Worm (Caenorhabditis elegans) whole organism, young adult: ENCODE data around the gene srz-25.

ENCODE experiments used
- B0019.2 ChIP-seq: fragments of 200-800 bp; sonication (Bioruptor generic); conservative IDR thresholded peaks from 2 replicates; pipeline ENCODE4 v1.3.6; 2022; ENCODE audit warnings: missing genetic modification reagents, missing genetic modification characterization, missing compliant biosample characterization
- B0035.1 ChIP-seq: sonication (generic microtip); optimal IDR thresholded peaks from 2 replicates; lab custom pipeline; 2016; ENCODE audit warnings: missing genetic modification characterization, mild to moderate bottlenecking, missing compliant biosample characterization, missing genotype, missing genetic modification reagents
- F22D6.2 ChIP-seq: sonication (generic microtip); optimal IDR thresholded peaks from 2 replicates; lab custom pipeline; 2016; ENCODE audit warnings: mild to moderate bottlenecking, missing genetic modification characterization, missing compliant biosample characterization
- F23B12.7 ChIP-seq: sonication (generic microtip); optimal IDR thresholded peaks from 2 replicates; lab custom pipeline; 2017; ENCODE audit warnings: missing genetic modification characterization, mild to moderate bottlenecking, missing compliant biosample characterization, antibody characterized with exemption, moderate library complexity; ENCODE audit not compliant: insufficient read depth
- F49E8.2 ChIP-seq: sonication (generic microtip); optimal IDR thresholded peaks from 3 replicates; lab custom pipeline; 2017; ENCODE audit warnings: missing genetic modification characterization, mild to moderate bottlenecking, missing compliant biosample characterization, antibody characterized with exemption, moderate library complexity; ENCODE audit not compliant: insufficient read depth
- F57A8.1 ChIP-seq: fragments of 200-800 bp; sonication (Bioruptor generic); optimal IDR thresholded peaks from 2 replicates; lab custom pipeline; 2018; ENCODE audit warnings: mild to moderate bottlenecking, missing genetic modification characterization, moderate library complexity, missing compliant biosample characterization
- K11D2.4 ChIP-seq: fragments of 200-800 bp; sonication (Bioruptor generic); IDR thresholded peaks from 2 replicates; pipeline ENCODE4 v1.3.6; 2022; ENCODE audit warnings: missing genetic modification reagents, missing genetic modification characterization, missing compliant biosample characterization
- Y53F4B.3 ChIP-seq: fragments of 200-800 bp; sonication (Bioruptor generic); IDR thresholded peaks from 2 replicates; pipeline ENCODE4 v1.3.6; 2022; ENCODE audit warnings: missing genetic modification reagents, missing genetic modification characterization, missing compliant biosample characterization
- Y67H2A.10 ChIP-seq: fragments of 200-800 bp; sonication (Bioruptor generic); conservative IDR thresholded peaks from 2 replicates; pipeline ENCODE4 v1.3.6; 2022; ENCODE audit warnings: missing genetic modification reagents, missing genetic modification characterization, missing compliant biosample characterization
- ZK185.1 ChIP-seq: sonication (generic microtip); optimal IDR thresholded peaks from 2 replicates; lab custom pipeline; 2016; ENCODE audit warnings: mild to moderate bottlenecking, missing genetic modification characterization, missing compliant biosample characterization; ENCODE audit not compliant: poor library complexity, severe bottlenecking
- akir-1 ChIP-seq: fragments of 200-800 bp; sonication (Bioruptor generic); optimal IDR thresholded peaks from 2 replicates; lab custom pipeline; 2018; ENCODE audit warnings: mild to moderate bottlenecking, missing genetic modification characterization, moderate library complexity, missing compliant biosample characterization
- athp-1 ChIP-seq: sonication (generic microtip); optimal IDR thresholded peaks from 2 replicates; lab custom pipeline; 2017; ENCODE audit warnings: mild to moderate bottlenecking, missing genetic modification characterization, missing compliant biosample characterization
- attf-3 ChIP-seq: fragments of 200-800 bp; sonication (Bioruptor generic); conservative IDR thresholded peaks from 2 replicates; pipeline ENCODE4 v1.3.6; 2022; ENCODE audit warnings: missing genetic modification reagents, missing genetic modification characterization, missing compliant biosample characterization
- attf-6 ChIP-seq: fragments of 200-800 bp; sonication (Bioruptor generic); IDR thresholded peaks from 2 replicates; pipeline ENCODE4 v1.3.6; 2022; ENCODE audit warnings: missing genetic modification reagents, missing genetic modification characterization, missing compliant biosample characterization
- ceh-100 ChIP-seq: fragments of 200-800 bp; sonication (Bioruptor generic); IDR thresholded peaks from 2 replicates; pipeline ENCODE4 v1.3.6; 2022; ENCODE audit warnings: missing genetic modification reagents, missing genetic modification characterization, missing compliant biosample characterization
- dpl-1 ChIP-seq: fragments of 150-350 bp; optimal IDR thresholded peaks from 2 replicates; lab custom pipeline; 2014; ENCODE audit warnings: missing biosample characterization, missing genetic modification reagents, missing genetic modification characterization
- egl-44 ChIP-seq: fragments of 200-800 bp; sonication (Bioruptor generic); IDR thresholded peaks from 2 replicates; pipeline ENCODE4 v1.3.6; 2022; ENCODE audit warnings: missing genetic modification reagents, missing genetic modification characterization, missing compliant biosample characterization
- gei-17 ChIP-seq: fragments of 200-800 bp; sonication (Bioruptor generic); optimal IDR thresholded peaks from 2 replicates; lab custom pipeline; 2018; ENCODE audit warnings: mild to moderate bottlenecking, missing genetic modification characterization, missing compliant biosample characterization
- him-1 ChIP-seq: sonication (generic microtip); optimal IDR thresholded peaks from 2 replicates; lab custom pipeline; 2016; ENCODE audit warnings: missing genotype, missing genetic modification reagents, missing genetic modification characterization, missing compliant biosample characterization
- hmg-1.2 ChIP-seq: fragments of 200-800 bp; sonication (Bioruptor generic); IDR thresholded peaks from 2 replicates; pipeline ENCODE4 v1.3.6; 2022; ENCODE audit warnings: missing genetic modification reagents, missing genetic modification characterization, missing compliant biosample characterization
- hsf-1 ChIP-seq: fragments of 200-800 bp; sonication (Bioruptor generic); IDR thresholded peaks from 2 replicates; pipeline ENCODE4 v1.3.6; 2022; ENCODE audit warnings: missing genetic modification reagents, missing genetic modification characterization, missing compliant biosample characterization
- let-526 ChIP-seq: fragments of 200-800 bp; sonication (Bioruptor generic); IDR thresholded peaks from 2 replicates; pipeline ENCODE4 v1.3.6; 2022; ENCODE audit warnings: missing genetic modification reagents, missing genetic modification characterization, missing compliant biosample characterization
- lin-26 ChIP-seq: fragments of 200-800 bp; sonication (Bioruptor generic); IDR thresholded peaks from 2 replicates; pipeline ENCODE4 v1.3.6; 2022; ENCODE audit warnings: missing genetic modification reagents, missing genetic modification characterization, missing compliant biosample characterization
- lin-35 ChIP-seq, 3 experiments: fragments of 150-350 bp in 2 of 3; sonication (generic microtip) in 1 of 3; optimal IDR thresholded peaks; 2 replicates each; lab custom pipeline; 2014 to 2018; ENCODE audit warnings: missing biosample characterization in 3 of 3, missing genetic modification characterization in 3 of 3, missing genetic modification reagents in 3 of 3
- lsy-27 ChIP-seq: sonication (generic microtip); optimal IDR thresholded peaks from 2 replicates; lab custom pipeline; 2017; ENCODE audit warnings: missing genetic modification characterization, mild to moderate bottlenecking, missing compliant biosample characterization, antibody characterized with exemption, missing genotype, borderline replicate concordance; ENCODE audit not compliant: insufficient read depth
- madf-10 ChIP-seq: sonication (generic microtip); optimal IDR thresholded peaks from 2 replicates; lab custom pipeline; 2016; ENCODE audit warnings: mild to moderate bottlenecking, missing genetic modification characterization, missing compliant biosample characterization
- madf-6 ChIP-seq: fragments of 200-800 bp; sonication (Bioruptor generic); IDR thresholded peaks from 2 replicates; pipeline ENCODE4 v1.3.6; 2022; ENCODE audit warnings: missing genetic modification reagents, missing genetic modification characterization, missing compliant biosample characterization
- nfya-2 ChIP-seq: fragments of 200-800 bp; sonication (Bioruptor generic); IDR thresholded peaks from 2 replicates; pipeline ENCODE4 v1.3.6; 2022; ENCODE audit warnings: missing genetic modification reagents, missing genetic modification characterization, missing compliant biosample characterization
- nfyb-1 ChIP-seq: fragments of 200-800 bp; sonication (Bioruptor generic); IDR thresholded peaks from 2 replicates; pipeline ENCODE4 v1.3.6; 2022; ENCODE audit warnings: missing genetic modification reagents, missing genetic modification characterization, missing compliant biosample characterization
- nhr-27 ChIP-seq: fragments of 200-800 bp; sonication (Bioruptor generic); optimal IDR thresholded peaks from 2 replicates; lab custom pipeline; 2018; ENCODE audit warnings: mild to moderate bottlenecking, missing genetic modification characterization, moderate library complexity, missing compliant biosample characterization
- pha-4 ChIP-seq: fragments of 150-350 bp; sonication (generic microtip); optimal IDR thresholded peaks from 2 replicates; lab custom pipeline; 2014; ENCODE audit warnings: missing biosample characterization, missing genetic modification reagents, missing genetic modification characterization
- rec-8 ChIP-seq, 2 experiments: sonication (generic microtip); optimal IDR thresholded peaks; 2 replicates each; lab custom pipeline; 2016; ENCODE audit warnings: mild to moderate bottlenecking in 2 of 2, missing genetic modification characterization in 2 of 2, missing genetic modification reagents in 2 of 2, missing genotype in 2 of 2, missing biosample characterization in 1 of 2, missing compliant biosample characterization in 1 of 2, moderate library complexity in 1 of 2
- rpc-1 ChIP-seq, 2 experiments: fragments of 150-350 bp in 1 of 2; sonication (generic microtip) in 1 of 2; optimal IDR thresholded peaks; 2 replicates each; lab custom pipeline; 2014 to 2018; ENCODE audit warnings: missing biosample characterization in 1 of 2, missing genetic modification characterization in 1 of 2, missing genetic modification reagents in 1 of 2, missing genotype in 1 of 2
- snpc-3.4 ChIP-seq: sonication (generic microtip); optimal IDR thresholded peaks from 2 replicates; lab custom pipeline; 2017; ENCODE audit warnings: missing genetic modification characterization, mild to moderate bottlenecking, missing compliant biosample characterization, antibody characterized with exemption, moderate library complexity, missing genotype, missing genetic modification reagents
- tbx-9 ChIP-seq: sonication (generic microtip); optimal IDR thresholded peaks from 2 replicates; lab custom pipeline; 2016; ENCODE audit warnings: borderline replicate concordance, missing genetic modification characterization, inconsistent platforms, missing compliant biosample characterization
- tlf-1 ChIP-seq: fragments of 200-800 bp; sonication (Bioruptor generic); optimal IDR thresholded peaks from 2 replicates; lab custom pipeline; 2018; ENCODE audit warnings: mild to moderate bottlenecking, missing genetic modification characterization, missing compliant biosample characterization

Gene srz-25

DNA sequence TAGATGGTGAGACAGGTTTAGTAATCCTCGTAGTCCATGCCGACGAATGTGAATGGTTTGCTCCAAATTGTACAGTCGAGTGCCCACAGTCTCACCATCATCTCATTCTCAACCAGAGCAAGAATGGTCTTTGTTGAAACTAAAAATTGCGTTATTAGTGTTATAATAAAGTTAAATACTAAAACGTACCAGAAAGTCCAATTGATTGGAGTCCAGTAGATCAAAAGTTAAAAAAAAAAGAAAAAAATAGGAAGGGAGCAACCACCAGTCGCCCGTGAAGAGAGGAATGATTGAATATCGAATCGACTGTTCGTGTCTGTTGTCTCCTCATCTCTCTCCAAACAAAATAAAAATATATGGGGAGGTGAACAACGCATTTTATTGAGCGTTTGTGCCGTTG, 9.9 kb upstream of the srz-25 start, which contains the start of gene C18D4.12:
Gene C18D4.12, minus strand, starts transcription at position 101 of the 400 bp plus-strand sequence.
- TF ChIP-seq attf-6 (GFP tag; lab: Robert Waterston, UW) = no peak

DNA sequence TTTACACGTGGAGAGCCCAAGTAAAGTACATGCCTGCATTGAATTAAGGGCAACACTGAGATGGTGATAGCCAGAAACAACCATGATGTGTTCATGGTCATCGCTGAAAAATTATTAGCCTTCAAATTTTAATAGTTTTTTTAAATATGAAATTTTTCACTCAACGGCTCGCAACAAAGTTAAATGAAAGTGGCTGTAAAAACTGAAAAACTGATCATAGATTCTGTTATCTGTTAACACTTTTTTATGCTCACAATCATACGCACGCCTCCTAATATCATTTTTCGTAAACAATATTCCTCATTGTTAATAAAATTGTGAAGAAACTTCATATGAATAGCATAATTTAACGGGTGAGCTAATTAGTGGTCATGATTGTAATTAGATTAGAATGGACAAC, 9.0 kb upstream of the srz-25 start, which contains the start of gene C18D4.4:
Gene C18D4.4, minus strand, starts transcription at position 101 of the 400 bp plus-strand sequence.
- TF ChIP-seq dpl-1 (GFP tag; lab: Kevin White, UChicago) (no peak), pha-4 (tag; lab: Kevin White, UChicago) (no peak), tlf-1 (GFP tag; lab: Kevin White, UChicago) (no peak), B0019.2 (GFP tag; lab: Robert Waterston, UW) (no peak), hsf-1 (GFP tag; lab: Robert Waterston, UW) (no peak), akir-1 (GFP tag; lab: Kevin White, UChicago) (no peak), rpc-1 (optimal IDR thresholded peaks at IDR 0.05; lab: Kevin White, UChicago) (no peak), rpc-1 (tag; optimal IDR thresholded peaks at IDR 0.05; lab: Kevin White, UChicago) (no peak), F23B12.7 (no peak), lin-26 (GFP tag; lab: Robert Waterston, UW) (no peak)
- TF ChIP-seq, all 124 proteins: peak for 0

DNA sequence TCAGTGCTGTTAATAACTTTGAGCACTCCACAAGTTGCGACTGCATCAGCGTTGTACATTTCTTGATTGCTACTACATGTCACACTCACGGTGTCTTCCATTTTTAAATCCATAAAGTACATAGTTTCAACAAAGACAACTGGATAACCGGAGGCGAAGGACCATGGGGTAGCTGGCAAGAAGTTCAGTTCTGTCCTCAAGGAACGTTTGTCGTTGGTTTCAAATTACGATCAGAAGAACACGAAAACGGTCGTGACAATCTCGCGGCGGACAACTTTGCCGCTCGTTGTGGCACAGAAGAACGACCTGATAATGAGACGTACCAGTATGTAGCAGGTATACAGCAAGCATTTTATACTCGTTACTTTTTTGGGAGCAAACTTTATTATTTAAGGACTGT, 7.7 kb upstream of the srz-25 start, which contains the start of gene C18D4.3:
Gene C18D4.3, minus strand, starts transcription at position 101 of the 400 bp plus-strand sequence.
- TF ChIP-seq tbx-9 (tag; lab: Kevin White, UChicago) (no peak), ceh-100 (no peak), F22D6.2 (no peak), nfyb-1 (GFP tag; lab: Robert Waterston, UW) (no peak), F57A8.1 (no peak), gei-17 (GFP tag; lab: Kevin White, UChicago) (no peak), madf-10 (tag; lab: Kevin White, UChicago) (no peak), nfya-2 (GFP tag; lab: Robert Waterston, UW) (no peak), nhr-27 (tag; lab: Kevin White, UChicago) (no peak), lsy-27 (no peak), F49E8.2 (no peak)

DNA sequence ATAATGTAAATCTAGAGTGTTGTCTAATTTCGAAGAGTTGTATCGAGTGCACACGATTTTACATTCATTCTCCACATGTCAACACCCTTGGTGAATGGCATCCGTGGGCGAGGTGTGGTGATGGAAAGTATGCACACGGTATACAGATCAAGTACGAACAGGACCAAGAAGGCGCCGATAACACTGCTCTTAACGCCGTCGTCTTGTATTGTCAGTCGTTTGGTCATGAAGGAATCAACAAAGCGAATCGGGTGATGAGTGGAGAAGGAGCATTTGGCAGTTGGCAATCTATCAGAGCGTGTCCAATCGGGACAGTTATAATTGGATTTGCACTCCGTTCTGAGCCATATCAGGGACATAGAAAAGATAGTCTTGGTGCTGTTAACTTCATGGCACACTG, 7.2 kb upstream of the srz-25 start:
- TF ChIP-seq B0035.1 (tag; lab: Kevin White, UChicago) = no peak
- no peak for TF ChIP-seq nfya-2 (GFP tag; lab: Robert Waterston, UW)
- TF ChIP-seq nhr-27 (tag; lab: Kevin White, UChicago) = no peak
- TF ChIP-seq lin-26 (GFP tag; lab: Robert Waterston, UW) = no peak
- TF ChIP-seq gei-17 (GFP tag; lab: Kevin White, UChicago) = no peak

DNA sequence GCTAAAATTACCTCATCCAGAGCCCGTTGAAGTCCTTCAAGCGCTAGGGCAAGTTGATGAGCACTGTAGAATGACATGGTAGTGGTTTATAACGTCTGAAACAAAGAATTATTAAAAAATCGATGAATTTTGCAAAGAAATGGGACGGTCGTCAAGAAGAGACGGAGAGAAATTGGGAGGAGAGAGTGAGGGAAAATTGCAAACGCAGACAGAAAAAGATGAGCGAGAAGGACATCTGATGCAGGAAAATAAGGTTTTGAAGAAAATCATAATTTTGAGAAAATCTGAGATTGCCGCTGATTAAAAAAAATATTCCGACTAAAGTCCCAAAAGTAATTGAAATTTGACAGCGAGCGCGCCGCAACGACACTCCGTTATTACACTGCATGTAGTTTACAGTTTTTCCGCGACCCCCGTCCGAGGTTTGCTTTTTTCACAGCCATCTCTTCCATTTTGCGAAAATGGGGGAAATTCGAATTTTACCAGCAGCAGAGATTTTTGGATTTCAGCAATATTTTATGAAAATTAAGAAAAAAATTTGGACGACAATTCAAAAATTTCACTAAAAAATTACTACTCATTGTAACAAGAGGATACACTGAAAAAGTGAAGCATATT, 2.0 kb upstream of the srz-25 start, which contains the start of gene C18D4.6:
Gene C18D4.6, minus strand, starts transcription at position 97 of the 618 bp plus-strand sequence.
- TF ChIP-seq lin-35 (GFP tag; optimal IDR thresholded peaks at IDR 0.05; lab: Kevin White, UChicago) (peak in 1 of 3 experiments; percentile 22), nhr-27 (tag; lab: Kevin White, UChicago) (no peak), attf-3 (GFP tag; lab: Robert Waterston, UW) (peak; percentile 79), hmg-1.2 (GFP tag; lab: Robert Waterston, UW) (peak; percentile 91)

DNA sequence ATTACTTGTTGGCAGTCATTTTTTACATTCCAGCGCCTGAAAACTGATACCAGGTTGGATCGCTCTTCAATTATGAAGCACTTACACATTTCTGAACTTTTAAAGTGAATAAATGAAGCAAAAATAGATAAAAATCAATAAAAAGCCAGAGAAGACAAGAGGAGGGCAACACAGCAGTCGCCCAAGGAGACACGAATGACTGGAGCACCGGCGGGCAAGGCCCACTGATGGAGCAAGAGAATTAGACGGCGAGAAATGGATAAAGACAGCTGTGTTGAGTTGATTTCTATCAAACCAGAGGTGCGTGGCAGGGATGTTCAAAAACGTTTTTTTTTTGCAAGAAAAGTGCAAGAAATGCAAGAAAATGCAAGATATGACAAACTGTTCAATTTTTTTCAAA, 1.1 kb upstream of the srz-25 start:
- TF ChIP-seq F23B12.7 = no peak
- TF ChIP-seq Y67H2A.10 (GFP tag; lab: Robert Waterston, UW) = no peak
- TF ChIP-seq Y53F4B.3 (GFP tag; lab: Robert Waterston, UW) = no peak
- no peak for TF ChIP-seq K11D2.4 (GFP tag; lab: Robert Waterston, UW)
- TF ChIP-seq let-526 (GFP tag; lab: Robert Waterston, UW) = no peak
- no peak for TF ChIP-seq athp-1 (tag; lab: Kevin White, UChicago)
- no peak for TF ChIP-seq ZK185.1 (tag; lab: Kevin White, UChicago)
- no peak for TF ChIP-seq madf-6 (GFP tag; lab: Robert Waterston, UW)
- no peak for TF ChIP-seq egl-44 (GFP tag; lab: Robert Waterston, UW)
- TF ChIP-seq rec-8 (tag; optimal IDR thresholded peaks at IDR 0.05; lab: Kevin White, UChicago) = no peak
- TF ChIP-seq tbx-9 (tag; lab: Kevin White, UChicago) = no peak
- no peak for TF ChIP-seq snpc-3.4 (tag; lab: Kevin White, UChicago)
- no peak for TF ChIP-seq him-1 (tag; lab: Kevin White, UChicago)
